Worm (Caenorhabditis elegans) whole organism, L4/young adult: Measurements from ENCODE around the gene mrps-9.

ENCODE experiments used
- W03F9.2 ChIP-seq: fragments of 150-350 bp; optimal IDR thresholded peaks from 2 replicates; lab custom pipeline; 2014; ENCODE audit warnings: missing biosample characterization, missing genetic modification characterization
- dao-5 ChIP-seq: sonication (generic microtip); optimal IDR thresholded peaks from 2 replicates; lab custom pipeline; 2016; ENCODE audit warnings: missing genotype, missing genetic modification characterization, moderate library complexity, missing compliant biosample characterization
- him-1 ChIP-seq: sonication (generic microtip); optimal IDR thresholded peaks from 2 replicates; lab custom pipeline; 2016; ENCODE audit warnings: missing genotype, missing genetic modification reagents, missing genetic modification characterization, missing compliant biosample characterization

- no peak for TF ChIP-seq him-1
- no peak for TF ChIP-seq dao-5 (tag; lab: Kevin White, UChicago)
- no peak for TF ChIP-seq W03F9.2 (tag; lab: Kevin White, UChicago)
These were observed 41.1 kb upstream of the mrps-9 start, which contains the start of gene mob-4 for ce11 chrIII:8224769-8225168.
